Worm (Caenorhabditis elegans): Measurements from ENCODE around the gene F07H5.10.

DNA sequence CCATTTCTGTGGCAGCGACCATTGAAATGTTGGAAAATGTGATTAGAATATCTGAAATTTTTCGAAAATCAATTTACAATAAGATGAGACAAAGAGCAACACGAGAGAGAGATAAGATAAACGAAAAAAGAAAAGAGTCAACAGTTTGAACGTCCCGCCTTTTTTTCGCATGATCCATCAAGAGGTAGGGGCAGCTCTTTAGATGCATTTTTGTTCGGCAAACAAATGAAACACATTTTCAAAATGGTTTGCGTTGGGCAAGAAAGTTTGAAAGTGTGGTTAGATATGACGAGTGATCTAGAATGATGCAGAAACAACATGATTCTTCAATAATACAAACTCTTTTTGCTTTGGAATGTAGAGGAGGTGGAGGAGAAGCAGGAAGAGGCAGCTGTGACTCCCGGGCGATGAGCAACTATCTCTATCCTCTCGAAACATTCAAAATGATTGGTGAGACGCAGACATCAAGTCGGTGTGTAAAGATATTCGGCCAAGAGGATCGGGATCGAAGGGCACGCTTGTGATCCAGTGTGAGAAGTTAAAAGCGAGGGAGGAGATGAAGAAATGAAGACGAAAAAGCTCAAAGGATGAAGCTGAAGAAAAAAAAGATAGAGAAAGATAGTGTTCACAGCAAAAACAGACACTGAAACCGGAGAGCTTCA, 36.2 kb upstream of the F07H5.10 start, which contains the start of gene F46C5.6:
- TF ChIP-seq sox-4 (tag; optimal IDR thresholded peaks at IDR 0.05) (no peak), lin-39 (tag; optimal IDR thresholded peaks at IDR 0.05) (no peak)
